Fruit fly (Drosophila melanogaster) whole organism, pupa: Measurements from ENCODE around the gene vers.
A peak's percentile ranks its signal among the peaks of the same experiment; 100 is the strongest.

Experiments used
- CG12605 ChIP-seq: fragments of 200-800 bp; sonication (Bioruptor generic); IDR thresholded peaks from 2 replicates; pipeline ENCODE4 v1.3.6; 2022; ENCODE audit warnings: missing biosample characterization, missing genetic modification characterization
- CG17806 ChIP-seq: fragments of 200-800 bp; sonication (Bioruptor generic); optimal IDR thresholded peaks from 2 replicates; lab custom pipeline; 2018; ENCODE audit warnings: missing biosample characterization, mild to moderate bottlenecking, missing genetic modification characterization, moderate library complexity
- CG32121 ChIP-seq: fragments of 200-800 bp; sonication (Bioruptor generic); IDR thresholded peaks from 2 replicates; pipeline ENCODE4 v1.3.6; 2022; ENCODE audit warnings: missing biosample characterization, missing genetic modification characterization
- D1 ChIP-seq: fragments of 200-800 bp; sonication (Bioruptor generic); optimal IDR thresholded peaks from 2 replicates; lab custom pipeline; 2018; ENCODE audit warnings: missing biosample characterization, mild to moderate bottlenecking, missing genetic modification characterization, moderate library complexity
- EcR ChIP-seq: fragments of 200-800 bp; sonication (Bioruptor generic); optimal IDR thresholded peaks from 3 replicates; lab custom pipeline; 2019; ENCODE audit warnings: missing biosample characterization, missing genetic modification characterization, mild to moderate bottlenecking, moderate library complexity, missing genetic modification reagents
- Ets98B ChIP-seq: fragments of 200-800 bp; sonication (Bioruptor generic); IDR thresholded peaks from 2 replicates; pipeline ENCODE4 v1.3.6; 2022; ENCODE audit warnings: missing biosample characterization, missing genetic modification characterization
- Pif1A ChIP-seq: fragments of 200-800 bp; sonication (Bioruptor generic); optimal IDR thresholded peaks from 3 replicates; lab custom pipeline; 2016; ENCODE audit warnings: missing biosample characterization, missing genetic modification characterization
- rn ChIP-seq: fragments of 200-800 bp; sonication (Bioruptor generic); IDR thresholded peaks from 2 replicates; pipeline ENCODE4 v1.3.6; 2022; ENCODE audit warnings: missing biosample characterization, missing genetic modification characterization

- TF ChIP-seq EcR (GFP tag; lab: Kevin White, UChicago), result no peak
- peak; percentile 85 for TF ChIP-seq CG17806
- peak; percentile 85 for TF ChIP-seq CG32121
- TF ChIP-seq rn (GFP tag; lab: Robert Waterston, UW), result peak; percentile 60; the same call in 1 of the 2 replicates
- peak; percentile 64 for TF ChIP-seq D1 (tag; lab: Kevin White, UChicago)
- peak; percentile 86 for TF ChIP-seq CG12605 (GFP tag; lab: Robert Waterston, UW)
- TF ChIP-seq Pif1A, result peak; percentile 61
- peak; percentile 84 for TF ChIP-seq Ets98B (GFP tag; lab: Robert Waterston, UW)
Measured at dm6 chr3L:12077348-12077747, 38.6 kb upstream of the vers start.
